Fruit fly (Drosophila melanogaster) whole organism, embryonic: Measurements from ENCODE around the gene CG14229.

ENCODE experiments used
- CG10366 ChIP-seq: fragments of 200-800 bp; sonication (Bioruptor generic); IDR thresholded peaks from 2 replicates; pipeline ENCODE4 v1.3.6; 2022; ENCODE audit warnings: missing biosample characterization, missing genetic modification characterization
- CG11504 ChIP-seq: fragments of 200-800 bp; sonication (Bioruptor generic); optimal IDR thresholded peaks from 3 replicates; lab custom pipeline; 2019; ENCODE audit warnings: missing biosample characterization, mild to moderate bottlenecking, missing genetic modification characterization, moderate library complexity
- CG13894 ChIP-seq: fragments of 200-800 bp; sonication (Bioruptor generic); optimal IDR thresholded peaks from 3 replicates; lab custom pipeline; 2018; ENCODE audit warnings: missing biosample characterization, mild to moderate bottlenecking, missing genetic modification characterization, moderate library complexity
- CG14667 ChIP-seq: fragments of 200-800 bp; sonication (Bioruptor generic); IDR thresholded peaks from 2 replicates; pipeline ENCODE4 v1.3.6; 2022; ENCODE audit warnings: missing biosample characterization, missing genetic modification characterization
- CG15011 ChIP-seq: fragments of 200-800 bp; sonication (Bioruptor generic); optimal IDR thresholded peaks from 3 replicates; lab custom pipeline; 2018; ENCODE audit warnings: missing biosample characterization, mild to moderate bottlenecking, missing genetic modification characterization
- CG15696 ChIP-seq: fragments of 200-800 bp; sonication (Bioruptor generic); optimal IDR thresholded peaks from 2 replicates; lab custom pipeline; 2019; ENCODE audit warnings: missing biosample characterization, mild to moderate bottlenecking, missing genetic modification characterization, moderate library complexity
- CG18764 ChIP-seq: fragments of 200-800 bp; sonication (Bioruptor generic); optimal IDR thresholded peaks from 3 replicates; lab custom pipeline; 2016; ENCODE audit warnings: missing biosample characterization, missing genetic modification characterization
- CG2116 ChIP-seq: fragments of 200-800 bp; sonication (Bioruptor generic); optimal IDR thresholded peaks from 3 replicates; lab custom pipeline; 2018; ENCODE audit warnings: missing biosample characterization, mild to moderate bottlenecking, missing genetic modification characterization
- CG2678 ChIP-seq: fragments of 200-800 bp; sonication (Bioruptor generic); optimal IDR thresholded peaks from 3 replicates; lab custom pipeline; 2019; ENCODE audit warnings: missing biosample characterization, mild to moderate bottlenecking, missing genetic modification characterization, moderate library complexity
- CG3407 ChIP-seq: fragments of 200-800 bp; sonication (Bioruptor generic); optimal IDR thresholded peaks from 2 replicates; lab custom pipeline; 2018; ENCODE audit warnings: missing biosample characterization, mild to moderate bottlenecking, missing genetic modification characterization
- CG34422 ChIP-seq: fragments of 200-800 bp; sonication (Bioruptor generic); IDR thresholded peaks from 3 replicates; pipeline ENCODE4 v1.3.6; 2022; ENCODE audit warnings: missing biosample characterization, missing genetic modification characterization
- CG43689 ChIP-seq: fragments of 200-800 bp; sonication (Bioruptor generic); IDR thresholded peaks from 2 replicates; pipeline ENCODE4 v1.3.6; 2022; ENCODE audit warnings: missing biosample characterization, missing genetic modification characterization
- CG4424 ChIP-seq: fragments of 200-800 bp; sonication (Bioruptor generic); optimal IDR thresholded peaks from 3 replicates; lab custom pipeline; 2016; ENCODE audit warnings: missing biosample characterization, missing genetic modification characterization
- CG4730 ChIP-seq: fragments of 200-800 bp; sonication (Bioruptor generic); IDR thresholded peaks from 2 replicates; pipeline ENCODE4 v1.3.6; 2022; ENCODE audit warnings: missing biosample characterization, missing genetic modification characterization
- CG6791 ChIP-seq: fragments of 200-800 bp; sonication (Bioruptor generic); IDR thresholded peaks from 3 replicates; pipeline ENCODE4 v1.3.6; 2022; ENCODE audit warnings: missing biosample characterization, missing genetic modification characterization; ENCODE audit not compliant: partially characterized antibody
- CG9609 ChIP-seq: fragments of 200-800 bp; sonication (Bioruptor generic); optimal IDR thresholded peaks from 3 replicates; lab custom pipeline; 2016; ENCODE audit warnings: missing biosample characterization, missing genetic modification characterization
- CG9797 ChIP-seq: fragments of 200-800 bp; sonication (Bioruptor generic); optimal IDR thresholded peaks from 3 replicates; lab custom pipeline; 2018; ENCODE audit warnings: missing biosample characterization, mild to moderate bottlenecking, missing genetic modification characterization
- Camta ChIP-seq: fragments of 200-800 bp; sonication (Bioruptor generic); optimal IDR thresholded peaks from 2 replicates; lab custom pipeline; 2016; ENCODE audit warnings: missing biosample characterization, missing genetic modification characterization
- Dp ChIP-seq: fragments of 200-800 bp; sonication (Bioruptor generic); optimal IDR thresholded peaks from 2 replicates; lab custom pipeline; 2018; ENCODE audit warnings: missing biosample characterization, mild to moderate bottlenecking, missing genetic modification characterization, moderate library complexity
- Eip74EF ChIP-seq, 2 experiments: fragments of 200-800 bp in 1 of 2; fragments of >200 bp in 1 of 2; sonication (Bioruptor generic) in 1 of 2; optimal IDR thresholded peaks; 2 replicates each; lab custom pipeline; 2017 to 2019; ENCODE audit warnings: missing biosample characterization in 2 of 2, missing genetic modification characterization in 2 of 2, mild to moderate bottlenecking in 1 of 2, moderate library complexity in 1 of 2
- Fer1 ChIP-seq: fragments of 200-800 bp; sonication (Bioruptor generic); optimal IDR thresholded peaks from 2 replicates; lab custom pipeline; 2017; ENCODE audit warnings: missing biosample characterization, mild to moderate bottlenecking, missing genetic modification characterization
- GATAe ChIP-seq: fragments of 200-800 bp; sonication (Bioruptor generic); conservative IDR thresholded peaks from 2 replicates; pipeline ENCODE4 v1.3.6; 2022; ENCODE audit warnings: missing biosample characterization, missing genetic modification characterization
- Gsc ChIP-seq: fragments of 200-800 bp; sonication (Bioruptor generic); IDR thresholded peaks from 2 replicates; pipeline ENCODE4 v1.3.6; 2022; ENCODE audit warnings: missing biosample characterization, missing genetic modification characterization
- HLHmδ ChIP-seq: fragments of 200-800 bp; sonication (Bioruptor generic); optimal IDR thresholded peaks from 2 replicates; lab custom pipeline; 2018; ENCODE audit warnings: missing biosample characterization, mild to moderate bottlenecking, missing genetic modification characterization, moderate library complexity
- Lhr ChIP-seq: fragments of 200-800 bp; sonication (Bioruptor generic); optimal IDR thresholded peaks from 3 replicates; lab custom pipeline; 2017; ENCODE audit warnings: mild to moderate bottlenecking, missing biosample characterization, missing genetic modification reagents, missing genetic modification characterization
- MBD-R2 ChIP-seq: fragments of 200-800 bp; sonication (Bioruptor generic); IDR thresholded peaks from 2 replicates; pipeline ENCODE4 v1.3.6; 2022; ENCODE audit warnings: missing biosample characterization, missing genetic modification characterization
- Poxn ChIP-seq: fragments of 200-800 bp; sonication (Bioruptor generic); IDR thresholded peaks from 2 replicates; pipeline ENCODE4 v1.3.6; 2022; ENCODE audit warnings: missing biosample characterization, missing genetic modification characterization
- Trl ChIP-seq, 3 experiments: fragments of >200 bp in 2 of 3; fragments of 200-800 bp in 1 of 3; sonication (Bioruptor generic) in 1 of 3; optimal IDR thresholded peaks; 2 replicates in 1 of 3; 3 replicates in 2 of 3; lab custom pipeline; 2016 to 2017; ENCODE audit warnings: missing biosample characterization in 1 of 3, missing genetic modification characterization in 1 of 3
- Xrp1 ChIP-seq: fragments of 200-800 bp; sonication (Bioruptor generic); IDR thresholded peaks from 2 replicates; pipeline ENCODE4 v1.3.6; 2022; ENCODE audit warnings: missing biosample characterization, missing genetic modification characterization
- bsh ChIP-seq, 2 experiments: fragments of 200-800 bp; sonication (Bioruptor generic); optimal IDR thresholded peaks; 2 replicates each; lab custom pipeline; 2017 to 2018; ENCODE audit warnings: mild to moderate bottlenecking in 2 of 2, missing biosample characterization in 2 of 2, missing genetic modification characterization in 2 of 2, moderate library complexity in 1 of 2
- ewg ChIP-seq: fragments of 200-800 bp; sonication (Bioruptor generic); optimal IDR thresholded peaks from 3 replicates; lab custom pipeline; 2017; ENCODE audit warnings: mild to moderate bottlenecking, missing biosample characterization, missing genetic modification reagents, missing genetic modification characterization
- fu2 ChIP-seq: fragments of 200-800 bp; sonication (Bioruptor generic); optimal IDR thresholded peaks from 2 replicates; lab custom pipeline; 2016; ENCODE audit warnings: missing biosample characterization, missing genetic modification characterization
- gcm2 ChIP-seq: fragments of 200-800 bp; sonication (Bioruptor generic); optimal IDR thresholded peaks from 2 replicates; lab custom pipeline; 2016; ENCODE audit warnings: missing biosample characterization, missing genetic modification characterization
- gfzf ChIP-seq: fragments of 200-800 bp; sonication (Bioruptor generic); optimal IDR thresholded peaks from 2 replicates; lab custom pipeline; 2016; ENCODE audit warnings: missing biosample characterization, mild to moderate bottlenecking, missing genetic modification characterization, moderate library complexity
- inv ChIP-seq: fragments of 200-800 bp; sonication (Bioruptor generic); IDR thresholded peaks from 2 replicates; pipeline ENCODE4 v1.3.6; 2022; ENCODE audit warnings: missing biosample characterization, missing genetic modification characterization; ENCODE audit not compliant: partially characterized antibody
- lab ChIP-seq: fragments of 200-800 bp; sonication (Bioruptor generic); optimal IDR thresholded peaks from 3 replicates; lab custom pipeline; 2017; ENCODE audit warnings: missing biosample characterization, missing genetic modification characterization, mild to moderate bottlenecking, moderate library complexity, missing genetic modification reagents
- lmd ChIP-seq: fragments of 200-800 bp; sonication (Bioruptor generic); IDR thresholded peaks from 2 replicates; pipeline ENCODE4 v1.3.6; 2022; ENCODE audit warnings: missing biosample characterization, missing genetic modification characterization
- odd ChIP-seq: fragments of 200-800 bp; sonication (Bioruptor generic); optimal IDR thresholded peaks from 2 replicates; lab custom pipeline; 2017; ENCODE audit warnings: missing biosample characterization, mild to moderate bottlenecking, missing genetic modification characterization
- pan ChIP-seq, 4 experiments: fragments of >200 bp in 3 of 4; fragments of 200-800 bp in 1 of 4; sonication (Bioruptor generic) in 1 of 4; optimal IDR thresholded peaks in 3 of 4; IDR thresholded peaks in 1 of 4; 2 replicates each; pipeline versions ENCODE4 v1.3.6 to Lab custom; 2017 to 2022; ENCODE audit warnings: missing biosample characterization in 2 of 4, missing genetic modification characterization in 2 of 4, mixed read lengths in 1 of 4
- pho ChIP-seq: fragments of 200-800 bp; sonication (Bioruptor generic); optimal IDR thresholded peaks from 2 replicates; lab custom pipeline; 2016; ENCODE audit warnings: missing biosample characterization, missing genetic modification characterization
- phol ChIP-seq: fragments of 200-800 bp; sonication (Bioruptor generic); optimal IDR thresholded peaks from 3 replicates; lab custom pipeline; 2018; ENCODE audit warnings: missing biosample characterization, mild to moderate bottlenecking, missing genetic modification characterization, moderate library complexity
- pzg ChIP-seq: fragments of 200-800 bp; sonication (Bioruptor generic); optimal IDR thresholded peaks from 3 replicates; lab custom pipeline; 2018; ENCODE audit warnings: missing biosample characterization, mild to moderate bottlenecking, missing genetic modification characterization, moderate library complexity
- sens ChIP-seq: fragments of 200-800 bp; sonication (Bioruptor generic); peaks from one replicate; lab custom pipeline; 2016; ENCODE audit warnings: missing biosample characterization, missing genetic modification characterization
- shn ChIP-seq: fragments of 200-800 bp; sonication (Bioruptor generic); optimal IDR thresholded peaks from 3 replicates; lab custom pipeline; 2016; ENCODE audit warnings: missing biosample characterization, missing genetic modification characterization
- tgo ChIP-seq: fragments of 200-800 bp; sonication (Bioruptor generic); IDR thresholded peaks from 3 replicates; pipeline ENCODE4 v1.3.6; 2022; ENCODE audit warnings: missing biosample characterization, missing genetic modification characterization
- unc-4 ChIP-seq: fragments of 200-800 bp; sonication (Bioruptor generic); IDR thresholded peaks from 2 replicates; pipeline ENCODE4 v1.3.6; 2022; ENCODE audit warnings: missing biosample characterization, missing genetic modification characterization; ENCODE audit not compliant: partially characterized antibody
- zfh1 ChIP-seq: fragments of 200-800 bp; sonication (Bioruptor generic); IDR thresholded peaks from 3 replicates; pipeline ENCODE4 v1.3.6; 2022; ENCODE audit warnings: missing biosample characterization, missing genetic modification characterization

CG14229 gene

DNA sequence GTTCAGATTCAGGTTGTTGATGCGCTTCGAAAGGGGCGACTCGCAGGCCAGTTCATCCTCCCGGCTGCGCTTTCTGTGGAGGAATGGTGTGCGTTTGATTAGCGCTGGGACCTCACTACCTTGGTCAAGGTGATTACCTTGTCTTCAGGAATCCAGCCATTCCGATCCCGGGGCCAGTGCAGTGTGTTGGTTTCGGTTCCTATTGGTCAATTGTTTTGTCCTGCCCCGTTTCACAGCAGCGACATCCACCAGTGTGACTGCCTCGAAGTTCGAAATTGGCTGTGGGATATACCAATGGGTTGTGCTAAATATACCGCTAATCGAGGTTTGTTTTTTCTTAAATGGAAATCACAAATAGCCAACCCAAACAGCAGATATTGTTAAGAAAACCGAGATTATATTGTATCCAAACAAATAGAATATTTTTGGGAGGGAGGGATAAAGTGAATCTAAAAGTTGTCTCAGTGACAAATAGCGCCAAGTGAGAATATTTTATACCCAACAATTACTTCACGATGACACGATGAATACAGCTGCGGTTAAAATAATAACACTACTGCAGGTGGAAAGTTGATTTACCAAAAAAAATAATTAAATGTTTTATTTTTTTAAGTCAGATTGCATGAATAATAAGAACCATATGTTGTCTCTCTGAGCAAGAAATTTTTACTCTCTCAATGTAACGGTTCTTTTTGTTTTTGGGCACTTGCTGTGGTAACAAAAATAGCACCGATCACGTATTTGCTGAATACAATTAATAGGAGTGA lies at the start of gene CG14229 (continued):
- TF ChIP-seq CG43689 (GFP tag; lab: Robert Waterston, UW): no peak
- TF ChIP-seq Camta (GFP tag; lab: Kevin White, UChicago): no peak
- TF ChIP-seq Lhr (GFP tag; lab: Kevin White, UChicago): no peak
- no peak for TF ChIP-seq CG13894 (tag; lab: Kevin White, UChicago)
- TF ChIP-seq phol: peak; percentile 3
- peak; percentile 7 for TF ChIP-seq CG2678 (tag; lab: Kevin White, UChicago)
- peak; percentile 59 for TF ChIP-seq Xrp1
- TF ChIP-seq pan (optimal IDR thresholded peaks at IDR 0.05; lab: Kevin White, UChicago): no peak
- TF ChIP-seq pan (GFP tag; optimal IDR thresholded peaks at IDR 0.05 in 1 of 2, IDR thresholded peaks at IDR 0.05 in 1 of 2): peak in 1 of 2 experiments; percentile 50
- no peak for TF ChIP-seq CG4424 (GFP tag; lab: Kevin White, UChicago)
- no peak for TF ChIP-seq HLHmδ (GFP tag; lab: Kevin White, UChicago)
- peak; percentile 54 for TF ChIP-seq MBD-R2 (GFP tag; lab: Robert Waterston, UW)
- TF ChIP-seq gfzf (GFP tag; lab: Kevin White, UChicago): peak; percentile 69
- peak; percentile 71 for TF ChIP-seq sens (GFP tag; lab: Kevin White, UChicago)
- TF ChIP-seq gcm2 (GFP tag; lab: Kevin White, UChicago): no peak
- TF ChIP-seq bsh (GFP tag; optimal IDR thresholded peaks at IDR 0.05; lab: Kevin White, UChicago): peak in 1 of 2 experiments; percentile 11
- peak; percentile 23 for TF ChIP-seq CG11504
- peak; percentile 40; the same call in 1 of the 2 replicates for TF ChIP-seq CG4730 (GFP tag; lab: Robert Waterston, UW)
- TF ChIP-seq CG2116 (GFP tag; lab: Kevin White, UChicago): no peak
- peak; percentile 44 for TF ChIP-seq pzg (GFP tag; lab: Kevin White, UChicago)
- TF ChIP-seq unc-4: no peak
- TF ChIP-seq CG15696 (tag; lab: Kevin White, UChicago): no peak
- TF ChIP-seq CG34422 (GFP tag; lab: Robert Waterston, UW): 0 out of 3 replicates have a peak, but pooled peaks have one; percentile 12
- TF ChIP-seq inv: no peak
- TF ChIP-seq pho (GFP tag; lab: Kevin White, UChicago): no peak
- no peak for TF ChIP-seq shn (GFP tag; lab: Kevin White, UChicago)
- TF ChIP-seq odd (GFP tag; lab: Kevin White, UChicago): no peak
- no peak for TF ChIP-seq Trl (optimal IDR thresholded peaks at IDR 0.05; lab: Kevin White, UChicago)
- no peak for TF ChIP-seq Trl (GFP tag; optimal IDR thresholded peaks at IDR 0.05; lab: Kevin White, UChicago)
- peak; percentile 5 for TF ChIP-seq Dp (GFP tag; lab: Kevin White, UChicago)
- peak; percentile 33; the same call in 1 of the 3 replicates for TF ChIP-seq tgo (GFP tag; lab: Robert Waterston, UW)
- no peak for TF ChIP-seq fu2
- TF ChIP-seq Gsc: no peak
- TF ChIP-seq Poxn (GFP tag; lab: Robert Waterston, UW): no peak
- TF ChIP-seq CG15011 (GFP tag; lab: Kevin White, UChicago): no peak
- TF ChIP-seq CG14667 (GFP tag; lab: Robert Waterston, UW): 0 out of 2 replicates have a peak, but pooled peaks have one; percentile 24
- no peak for TF ChIP-seq Eip74EF (GFP tag; optimal IDR thresholded peaks at IDR 0.05; lab: Kevin White, UChicago)
- TF ChIP-seq ewg: no peak
- TF ChIP-seq CG9609: no peak
- no peak for TF ChIP-seq CG18764 (GFP tag; lab: Kevin White, UChicago)
- TF ChIP-seq zfh1 (GFP tag; lab: Robert Waterston, UW): peak; percentile 15; the same call in 1 of the 3 replicates
- TF ChIP-seq CG3407: no peak
- TF ChIP-seq CG10366 (GFP tag; lab: Robert Waterston, UW): peak; percentile 42
- TF ChIP-seq lab: peak; percentile 4
- TF ChIP-seq CG6791 (GFP tag; lab: Robert Waterston, UW): no peak
- TF ChIP-seq lmd (GFP tag; lab: Robert Waterston, UW): peak; percentile 38; the same call in 1 of the 2 replicates
- peak; percentile 35 for TF ChIP-seq CG9797 (GFP tag; lab: Kevin White, UChicago)
- TF ChIP-seq GATAe (GFP tag; lab: Robert Waterston, UW): no peak
- no peak for TF ChIP-seq Fer1 (GFP tag; lab: Kevin White, UChicago)
